Fruit fly (Drosophila melanogaster) whole organism, pupa: ENCODE measurements around the gene CG34309.
A peak's percentile ranks its signal among the peaks of the same experiment; 100 is the strongest.

Source experiments
- CG10348 ChIP-seq: fragments of 200-800 bp; sonication (Bioruptor generic); IDR thresholded peaks from 2 replicates; pipeline ENCODE4 v1.3.6; 2022; ENCODE audit warnings: missing biosample characterization, missing genetic modification characterization
- CG12605 ChIP-seq: fragments of 200-800 bp; sonication (Bioruptor generic); IDR thresholded peaks from 2 replicates; pipeline ENCODE4 v1.3.6; 2022; ENCODE audit warnings: missing biosample characterization, missing genetic modification characterization
- CG13204 ChIP-seq: fragments of 200-800 bp; sonication (Bioruptor generic); optimal IDR thresholded peaks from 2 replicates; lab custom pipeline; 2018; ENCODE audit warnings: missing biosample characterization, mild to moderate bottlenecking, missing genetic modification characterization, moderate library complexity
- CG14655 ChIP-seq: fragments of 200-800 bp; sonication (Bioruptor generic); optimal IDR thresholded peaks from 3 replicates; lab custom pipeline; 2017; ENCODE audit warnings: mild to moderate bottlenecking, missing biosample characterization, missing genetic modification reagents, missing genetic modification characterization
- CG15710 ChIP-seq: fragments of 200-800 bp; sonication (Bioruptor generic); optimal IDR thresholded peaks from 2 replicates; lab custom pipeline; 2018; ENCODE audit warnings: missing biosample characterization, mild to moderate bottlenecking, missing genetic modification characterization, moderate library complexity
- CG17806 ChIP-seq: fragments of 200-800 bp; sonication (Bioruptor generic); optimal IDR thresholded peaks from 2 replicates; lab custom pipeline; 2018; ENCODE audit warnings: missing biosample characterization, mild to moderate bottlenecking, missing genetic modification characterization, moderate library complexity
- CG32121 ChIP-seq: fragments of 200-800 bp; sonication (Bioruptor generic); IDR thresholded peaks from 2 replicates; pipeline ENCODE4 v1.3.6; 2022; ENCODE audit warnings: missing biosample characterization, missing genetic modification characterization
- CG34367 ChIP-seq: fragments of 200-800 bp; sonication (Bioruptor generic); optimal IDR thresholded peaks from 2 replicates; lab custom pipeline; 2018; ENCODE audit warnings: missing biosample characterization, mild to moderate bottlenecking, missing genetic modification characterization
- CG4496 ChIP-seq: fragments of 200-800 bp; sonication (Bioruptor generic); IDR thresholded peaks from 3 replicates; pipeline ENCODE4 v1.3.6; 2022; ENCODE audit warnings: missing biosample characterization, missing genetic modification characterization
- CG8159 ChIP-seq: fragments of 200-800 bp; sonication (Bioruptor generic); optimal IDR thresholded peaks from 3 replicates; lab custom pipeline; 2018; ENCODE audit warnings: missing biosample characterization, mild to moderate bottlenecking, missing genetic modification characterization, moderate library complexity
- CG8301 ChIP-seq: fragments of 200-800 bp; sonication (Bioruptor generic); optimal IDR thresholded peaks from 2 replicates; lab custom pipeline; 2018; ENCODE audit warnings: missing biosample characterization, mild to moderate bottlenecking, missing genetic modification characterization
- CG9948 ChIP-seq: fragments of 200-800 bp; sonication (Bioruptor generic); optimal IDR thresholded peaks from 2 replicates; lab custom pipeline; 2018; ENCODE audit warnings: missing biosample characterization, mild to moderate bottlenecking, missing genetic modification characterization, moderate library complexity
- D1 ChIP-seq: fragments of 200-800 bp; sonication (Bioruptor generic); optimal IDR thresholded peaks from 2 replicates; lab custom pipeline; 2018; ENCODE audit warnings: missing biosample characterization, mild to moderate bottlenecking, missing genetic modification characterization, moderate library complexity
- EcR ChIP-seq: fragments of 200-800 bp; sonication (Bioruptor generic); optimal IDR thresholded peaks from 3 replicates; lab custom pipeline; 2019; ENCODE audit warnings: missing biosample characterization, missing genetic modification characterization, mild to moderate bottlenecking, moderate library complexity, missing genetic modification reagents
- Ets98B ChIP-seq: fragments of 200-800 bp; sonication (Bioruptor generic); IDR thresholded peaks from 2 replicates; pipeline ENCODE4 v1.3.6; 2022; ENCODE audit warnings: missing biosample characterization, missing genetic modification characterization
- Pif1A ChIP-seq: fragments of 200-800 bp; sonication (Bioruptor generic); optimal IDR thresholded peaks from 3 replicates; lab custom pipeline; 2016; ENCODE audit warnings: missing biosample characterization, missing genetic modification characterization
- Pif1B ChIP-seq: fragments of 200-800 bp; sonication (Bioruptor generic); optimal IDR thresholded peaks from 3 replicates; lab custom pipeline; 2016; ENCODE audit warnings: missing biosample characterization, missing genetic modification characterization
- Snoo ChIP-seq: fragments of 200-800 bp; sonication (Bioruptor generic); optimal IDR thresholded peaks from 3 replicates; lab custom pipeline; 2017; ENCODE audit warnings: missing biosample characterization, mild to moderate bottlenecking, missing genetic modification characterization, inconsistent platforms
- fd96Ca ChIP-seq: fragments of 200-800 bp; sonication (Bioruptor generic); IDR thresholded peaks from 3 replicates; pipeline ENCODE4 v1.3.6; 2022; ENCODE audit warnings: missing biosample characterization, missing genetic modification characterization
- gl ChIP-seq: fragments of 200-800 bp; sonication (Bioruptor generic); optimal IDR thresholded peaks from 2 replicates; lab custom pipeline; 2018; ENCODE audit warnings: missing biosample characterization, mild to moderate bottlenecking, missing genetic modification characterization
- rn ChIP-seq: fragments of 200-800 bp; sonication (Bioruptor generic); IDR thresholded peaks from 2 replicates; pipeline ENCODE4 v1.3.6; 2022; ENCODE audit warnings: missing biosample characterization, missing genetic modification characterization

The CG34309 gene

dm6 chr3R:13382656-13383142 lies 10.3 kb downstream of the CG34309 start:
- TF ChIP-seq CG8159 (tag; lab: Kevin White, UChicago) = no peak
- peak; percentile 8 for TF ChIP-seq CG15710
- peak; percentile 1 for TF ChIP-seq gl (tag; lab: Kevin White, UChicago)
- no peak for TF ChIP-seq CG13204 (GFP tag; lab: Kevin White, UChicago)
- no peak for TF ChIP-seq CG14655
- TF ChIP-seq EcR (GFP tag; lab: Kevin White, UChicago) = peak; percentile 6
- no peak for TF ChIP-seq CG10348
- no peak for TF ChIP-seq D1 (tag; lab: Kevin White, UChicago)
- no peak for TF ChIP-seq Pif1B (GFP tag; lab: Kevin White, UChicago)
- no peak for TF ChIP-seq CG12605 (GFP tag; lab: Robert Waterston, UW)
- TF ChIP-seq CG32121 = no peak
- TF ChIP-seq CG4496 (GFP tag; lab: Robert Waterston, UW) = 0 out of 3 replicates have a peak, but pooled peaks have one; percentile 27
- TF ChIP-seq CG34367 (tag; lab: Kevin White, UChicago) = no peak
- no peak for TF ChIP-seq CG8301 (tag; lab: Kevin White, UChicago)
- no peak for TF ChIP-seq Pif1A (GFP tag; lab: Kevin White, UChicago)

- no peak for TF ChIP-seq Ets98B (GFP tag; lab: Robert Waterston, UW)
- no peak for TF ChIP-seq CG14655
- TF ChIP-seq Pif1B (GFP tag; lab: Kevin White, UChicago) = no peak
- TF ChIP-seq CG12605 (GFP tag; lab: Robert Waterston, UW) = no peak
- TF ChIP-seq CG32121 = no peak
- no peak for TF ChIP-seq CG4496 (GFP tag; lab: Robert Waterston, UW)
- no peak for TF ChIP-seq Pif1A (GFP tag; lab: Kevin White, UChicago)
- no peak for TF ChIP-seq CG8301 (tag; lab: Kevin White, UChicago)
- no peak for TF ChIP-seq CG13204 (GFP tag; lab: Kevin White, UChicago)
- no peak for TF ChIP-seq CG17806 (tag; lab: Kevin White, UChicago)
- no peak for TF ChIP-seq Snoo (tag; lab: Kevin White, UChicago)
- TF ChIP-seq rn (GFP tag; lab: Robert Waterston, UW) = no peak
- no peak for TF ChIP-seq EcR (GFP tag; lab: Kevin White, UChicago)
- TF ChIP-seq CG10348 = no peak
- TF ChIP-seq CG8159 (tag; lab: Kevin White, UChicago) = no peak
- no peak for TF ChIP-seq gl (tag; lab: Kevin White, UChicago)
- TF ChIP-seq fd96Ca (GFP tag; lab: Robert Waterston, UW) = no peak
- no peak for TF ChIP-seq CG9948
- no peak for TF ChIP-seq D1 (tag; lab: Kevin White, UChicago)
- TF ChIP-seq CG15710 = no peak
Observed at dm6 chr3R:13385105-13385504, 12.7 kb downstream of the CG34309 start.

- TF ChIP-seq D1 (tag; lab: Kevin White, UChicago) = no peak
- no peak for TF ChIP-seq CG12605 (GFP tag; lab: Robert Waterston, UW)
- no peak for TF ChIP-seq CG13204 (GFP tag; lab: Kevin White, UChicago)
- TF ChIP-seq Snoo (tag; lab: Kevin White, UChicago) = no peak
- no peak for TF ChIP-seq CG32121
- TF ChIP-seq Pif1A (GFP tag; lab: Kevin White, UChicago) = no peak
- no peak for TF ChIP-seq Pif1B (GFP tag; lab: Kevin White, UChicago)
- no peak for TF ChIP-seq CG10348
Observed at dm6 chr3R:13388160-13388870, 15.9 kb downstream of the CG34309 start, which contains the start of gene CG9799. CG9799 (minus strand) TSS chr3R:13388709.

- TF ChIP-seq CG12605 (GFP tag; lab: Robert Waterston, UW) = no peak
- TF ChIP-seq rn (GFP tag; lab: Robert Waterston, UW) = no peak
- no peak for TF ChIP-seq CG4496 (GFP tag; lab: Robert Waterston, UW)
Observed at dm6 chr3R:13390490-13390889, 18.1 kb downstream of the CG34309 start.

dm6 chr3R:13393009-13393408 lies 20.6 kb downstream of the CG34309 start:
- no peak for TF ChIP-seq CG13204 (GFP tag; lab: Kevin White, UChicago)
- TF ChIP-seq Pif1B (GFP tag; lab: Kevin White, UChicago) = no peak
- TF ChIP-seq Ets98B (GFP tag; lab: Robert Waterston, UW) = no peak
- TF ChIP-seq fd96Ca (GFP tag; lab: Robert Waterston, UW) = no peak
- no peak for TF ChIP-seq rn (GFP tag; lab: Robert Waterston, UW)
- TF ChIP-seq, all 21 proteins: peak for 0

DNA sequence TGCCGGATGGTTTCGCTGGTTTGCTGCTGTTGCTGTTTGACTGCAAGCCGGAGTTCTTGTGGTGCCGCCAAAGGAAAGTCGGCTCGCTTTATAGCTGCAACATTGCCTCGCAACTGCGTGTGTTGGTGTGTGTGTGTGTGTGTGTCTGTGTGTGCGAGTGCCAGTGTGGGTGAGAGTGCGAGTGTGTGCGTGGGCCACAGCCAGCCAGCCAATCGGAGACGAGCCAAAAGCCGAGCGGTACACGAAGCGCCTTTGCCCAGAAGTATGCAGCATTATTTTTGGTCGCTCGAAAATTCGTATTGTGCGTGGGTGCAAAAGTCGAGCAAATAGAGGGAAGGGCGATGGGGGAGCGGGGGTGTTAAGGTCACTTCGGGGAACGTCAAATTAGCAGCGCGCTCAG lies 22.7 kb downstream of the CG34309 start, which contains the start of gene CCHa2:
CCHa2 (minus strand) TSS at position 65 of the 400 bp plus-strand sequence.
- TF ChIP-seq fd96Ca (GFP tag; lab: Robert Waterston, UW) (no peak), CG4496 (GFP tag; lab: Robert Waterston, UW) (peak; percentile 48; the same call in 2 of the 3 replicates)
